Fruit fly (Drosophila melanogaster) whole organism, embryonic: ENCODE data around the gene shv.
A peak's percentile ranks its signal among the peaks of the same experiment; 100 is the strongest.

ENCODE experiments used
- Atf6 ChIP-seq: fragments of 200-800 bp; sonication (Bioruptor generic); IDR thresholded peaks from 2 replicates; pipeline ENCODE4 v1.3.6; 2022; ENCODE audit warnings: missing biosample characterization, missing genetic modification characterization
- CG10366 ChIP-seq: fragments of 200-800 bp; sonication (Bioruptor generic); IDR thresholded peaks from 2 replicates; pipeline ENCODE4 v1.3.6; 2022; ENCODE audit warnings: missing biosample characterization, missing genetic modification characterization
- CG11695 ChIP-seq: fragments of 200-800 bp; sonication (Bioruptor generic); IDR thresholded peaks from 3 replicates; pipeline ENCODE4 v1.3.6; 2022; ENCODE audit warnings: missing biosample characterization, missing genetic modification characterization
- CG12659 ChIP-seq: fragments of 200-800 bp; sonication (Bioruptor generic); optimal IDR thresholded peaks from 3 replicates; lab custom pipeline; 2017; ENCODE audit warnings: mild to moderate bottlenecking, missing biosample characterization, missing genetic modification reagents, missing genetic modification characterization
- CG1529 ChIP-seq: fragments of 200-800 bp; sonication (Bioruptor generic); optimal IDR thresholded peaks from 3 replicates; lab custom pipeline; 2018; ENCODE audit warnings: missing biosample characterization, missing genetic modification characterization
- CG1832 ChIP-seq: fragments of 200-800 bp; sonication (Bioruptor generic); optimal IDR thresholded peaks from 2 replicates; lab custom pipeline; 2017; ENCODE audit warnings: missing biosample characterization, mild to moderate bottlenecking, missing genetic modification characterization, inconsistent platforms
- CG30403 ChIP-seq: fragments of 200-800 bp; sonication (Bioruptor generic); optimal IDR thresholded peaks from 3 replicates; lab custom pipeline; 2016; ENCODE audit warnings: missing biosample characterization, missing genetic modification characterization
- CG32532 ChIP-seq: fragments of 200-800 bp; sonication (Bioruptor generic); IDR thresholded peaks from 2 replicates; pipeline ENCODE4 v1.3.6; 2022; ENCODE audit warnings: missing biosample characterization, missing genetic modification characterization
- CG3281 ChIP-seq: fragments of 200-800 bp; sonication (Bioruptor generic); optimal IDR thresholded peaks from 3 replicates; lab custom pipeline; 2017; ENCODE audit warnings: missing biosample characterization, mild to moderate bottlenecking, missing genetic modification characterization
- CG33557 ChIP-seq: fragments of 200-800 bp; sonication (Bioruptor generic); optimal IDR thresholded peaks from 2 replicates; lab custom pipeline; 2019; ENCODE audit warnings: missing biosample characterization, mild to moderate bottlenecking, missing genetic modification characterization, moderate library complexity
- CG3995 ChIP-seq: fragments of 200-800 bp; sonication (Bioruptor generic); optimal IDR thresholded peaks from 3 replicates; lab custom pipeline; 2016; ENCODE audit warnings: missing biosample characterization, missing genetic modification characterization
- CG4730 ChIP-seq: fragments of 200-800 bp; sonication (Bioruptor generic); IDR thresholded peaks from 2 replicates; pipeline ENCODE4 v1.3.6; 2022; ENCODE audit warnings: missing biosample characterization, missing genetic modification characterization
- CG6683 ChIP-seq: fragments of 200-800 bp; sonication (Bioruptor generic); optimal IDR thresholded peaks from 2 replicates; lab custom pipeline; 2017; ENCODE audit warnings: missing biosample characterization, mild to moderate bottlenecking, missing genetic modification characterization, missing genetic modification reagents
- CG7928 ChIP-seq: fragments of 200-800 bp; sonication (Bioruptor generic); optimal IDR thresholded peaks from 2 replicates; lab custom pipeline; 2017; ENCODE audit warnings: missing biosample characterization, mild to moderate bottlenecking, missing genetic modification characterization
- CG8359 ChIP-seq: fragments of 200-800 bp; sonication (Bioruptor generic); optimal IDR thresholded peaks from 2 replicates; lab custom pipeline; 2017; ENCODE audit warnings: missing biosample characterization, mild to moderate bottlenecking, missing genetic modification characterization, borderline replicate concordance
- CG9215 ChIP-seq: fragments of 200-800 bp; sonication (Bioruptor generic); IDR thresholded peaks from 2 replicates; pipeline ENCODE4 v1.3.6; 2022; ENCODE audit warnings: missing biosample characterization, missing genetic modification characterization
- CTCF ChIP-seq: fragments of 200-800 bp; sonication (Bioruptor generic); optimal IDR thresholded peaks from 2 replicates; lab custom pipeline; 2017; ENCODE audit warnings: missing biosample characterization, mild to moderate bottlenecking, missing genetic modification characterization, moderate library complexity
- Camta ChIP-seq: fragments of 200-800 bp; sonication (Bioruptor generic); optimal IDR thresholded peaks from 2 replicates; lab custom pipeline; 2016; ENCODE audit warnings: missing biosample characterization, missing genetic modification characterization
- Doc2 ChIP-seq: fragments of 200-800 bp; sonication (Bioruptor generic); IDR thresholded peaks from 2 replicates; pipeline ENCODE4 v1.3.6; 2022; ENCODE audit warnings: missing biosample characterization, missing genetic modification characterization
- Dref ChIP-seq: fragments of 200-800 bp; sonication (Bioruptor generic); IDR thresholded peaks from 2 replicates; pipeline ENCODE4 v1.3.6; 2022; ENCODE audit warnings: missing biosample characterization, missing genetic modification characterization
- Drgx ChIP-seq: fragments of 200-800 bp; sonication (Bioruptor generic); IDR thresholded peaks from 2 replicates; pipeline ENCODE4 v1.3.6; 2022; ENCODE audit warnings: missing biosample characterization, missing genetic modification characterization
- Fer1 ChIP-seq: fragments of 200-800 bp; sonication (Bioruptor generic); optimal IDR thresholded peaks from 2 replicates; lab custom pipeline; 2017; ENCODE audit warnings: missing biosample characterization, mild to moderate bottlenecking, missing genetic modification characterization
- HHEX ChIP-seq: fragments of 200-800 bp; sonication (Bioruptor generic); optimal IDR thresholded peaks from 3 replicates; lab custom pipeline; 2017; ENCODE audit warnings: missing biosample characterization, mild to moderate bottlenecking, missing genetic modification characterization, missing genetic modification reagents
- HLH3B ChIP-seq: fragments of 200-800 bp; sonication (Bioruptor generic); IDR thresholded peaks from 2 replicates; pipeline ENCODE4 v1.3.6; 2022; ENCODE audit warnings: missing biosample characterization, missing genetic modification characterization
- Hand ChIP-seq: fragments of 200-800 bp; sonication (Bioruptor generic); optimal IDR thresholded peaks from 2 replicates; lab custom pipeline; 2017; ENCODE audit warnings: mild to moderate bottlenecking, missing biosample characterization, missing genetic modification reagents, missing genetic modification characterization
- HmgZ ChIP-seq: fragments of 200-800 bp; sonication (Bioruptor generic); optimal IDR thresholded peaks from 2 replicates; lab custom pipeline; 2018; ENCODE audit warnings: missing biosample characterization, mild to moderate bottlenecking, missing genetic modification characterization
- Hr3 ChIP-seq: fragments of 200-800 bp; sonication (Bioruptor generic); optimal IDR thresholded peaks from 3 replicates; lab custom pipeline; 2016; ENCODE audit warnings: missing biosample characterization, missing genetic modification characterization
- Kr ChIP-seq: fragments of 200-800 bp; sonication (Bioruptor generic); optimal IDR thresholded peaks from 2 replicates; lab custom pipeline; 2017; ENCODE audit warnings: missing biosample characterization, mild to moderate bottlenecking, missing genetic modification characterization
- MBD-R2 ChIP-seq: fragments of 200-800 bp; sonication (Bioruptor generic); IDR thresholded peaks from 2 replicates; pipeline ENCODE4 v1.3.6; 2022; ENCODE audit warnings: missing biosample characterization, missing genetic modification characterization
- Med ChIP-seq: fragments of 200-800 bp; sonication (Bioruptor generic); peaks from one replicate; lab custom pipeline; 2016; ENCODE audit warnings: missing biosample characterization, missing genetic modification characterization, mild to moderate bottlenecking, inconsistent platforms, moderate library complexity
- Opbp ChIP-seq: fragments of 200-800 bp; sonication (Bioruptor generic); IDR thresholded peaks from 3 replicates; pipeline ENCODE4 v1.3.6; 2022; ENCODE audit warnings: missing biosample characterization, missing genetic modification characterization; ENCODE audit not compliant: partially characterized antibody
- Ptx1 ChIP-seq: fragments of 200-800 bp; sonication (Bioruptor generic); IDR thresholded peaks from 2 replicates; pipeline ENCODE4 v1.3.6; 2022; ENCODE audit warnings: missing biosample characterization, missing genetic modification characterization
- Ravus ChIP-seq: fragments of 200-800 bp; sonication (Bioruptor generic); IDR thresholded peaks from 2 replicates; pipeline ENCODE4 v1.3.6; 2022; ENCODE audit warnings: missing biosample characterization, missing genetic modification characterization
- Six4 ChIP-seq: fragments of 200-800 bp; sonication (Bioruptor generic); optimal IDR thresholded peaks from 2 replicates; lab custom pipeline; 2016; ENCODE audit warnings: missing biosample characterization, missing genetic modification characterization
- al ChIP-seq: fragments of 200-800 bp; sonication (Bioruptor generic); IDR thresholded peaks from 2 replicates; pipeline ENCODE4 v1.3.6; 2022; ENCODE audit warnings: missing biosample characterization, missing genetic modification characterization
- bsh ChIP-seq, 2 experiments: fragments of 200-800 bp; sonication (Bioruptor generic); optimal IDR thresholded peaks; 2 replicates each; lab custom pipeline; 2017 to 2018; ENCODE audit warnings: mild to moderate bottlenecking in 2 of 2, missing biosample characterization in 2 of 2, missing genetic modification characterization in 2 of 2, moderate library complexity in 1 of 2
- caup ChIP-seq: fragments of 200-800 bp; sonication (Bioruptor generic); optimal IDR thresholded peaks from 3 replicates; lab custom pipeline; 2017; ENCODE audit warnings: missing biosample characterization, mild to moderate bottlenecking, missing genetic modification characterization, moderate library complexity; ENCODE audit not compliant: severe bottlenecking
- chinmo ChIP-seq: fragments of 200-800 bp; sonication (Bioruptor generic); IDR thresholded peaks from 4 replicates; pipeline ENCODE4 v1.3.6; 2022; ENCODE audit warnings: missing biosample characterization, missing genetic modification characterization; ENCODE audit not compliant: partially characterized antibody
- dan ChIP-seq: fragments of 200-800 bp; sonication (Bioruptor generic); IDR thresholded peaks from 2 replicates; pipeline ENCODE4 v1.3.6; 2022; ENCODE audit warnings: missing biosample characterization, missing genetic modification characterization
- dm ChIP-seq: fragments of 200-800 bp; sonication (Bioruptor generic); optimal IDR thresholded peaks from 3 replicates; lab custom pipeline; 2016; ENCODE audit warnings: missing biosample characterization, missing genetic modification characterization
- dysf ChIP-seq: fragments of 200-800 bp; sonication (Bioruptor generic); IDR thresholded peaks from 3 replicates; pipeline ENCODE4 v1.3.6; 2022; ENCODE audit warnings: missing biosample characterization, missing genetic modification characterization
- ems ChIP-seq: fragments of 200-800 bp; sonication (Bioruptor generic); optimal IDR thresholded peaks from 3 replicates; lab custom pipeline; 2016; ENCODE audit warnings: missing biosample characterization, missing genetic modification characterization
- fu2 ChIP-seq: fragments of 200-800 bp; sonication (Bioruptor generic); optimal IDR thresholded peaks from 2 replicates; lab custom pipeline; 2016; ENCODE audit warnings: missing biosample characterization, missing genetic modification characterization
- gro ChIP-seq: fragments of 200-800 bp; sonication (Bioruptor generic); optimal IDR thresholded peaks from 2 replicates; lab custom pipeline; 2016; ENCODE audit warnings: missing biosample characterization, missing genetic modification characterization
- hkb ChIP-seq, 2 experiments: fragments of 200-800 bp in 1 of 2; fragments of >200 bp in 1 of 2; sonication (Bioruptor generic) in 1 of 2; IDR thresholded peaks in 1 of 2; optimal IDR thresholded peaks in 1 of 2; 2 replicates each; pipeline versions ENCODE4 v1.3.6 to Lab custom; 2017 to 2022; ENCODE audit warnings: missing biosample characterization in 1 of 2, missing genetic modification characterization in 1 of 2
- maf-S ChIP-seq: fragments of 200-800 bp; sonication (Bioruptor generic); optimal IDR thresholded peaks from 2 replicates; lab custom pipeline; 2016; ENCODE audit warnings: missing biosample characterization, missing genetic modification characterization
- mam ChIP-seq: fragments of 200-800 bp; sonication (Bioruptor generic); optimal IDR thresholded peaks from 3 replicates; lab custom pipeline; 2016; ENCODE audit warnings: missing biosample characterization, missing genetic modification characterization
- nau ChIP-seq: fragments of 200-800 bp; sonication (Bioruptor generic); optimal IDR thresholded peaks from 3 replicates; lab custom pipeline; 2017; ENCODE audit warnings: missing biosample characterization, mild to moderate bottlenecking, missing genetic modification characterization, missing genetic modification reagents
- sr ChIP-seq: fragments of 200-800 bp; sonication (Bioruptor generic); IDR thresholded peaks from 3 replicates; pipeline ENCODE4 v1.3.6; 2022; ENCODE audit warnings: missing biosample characterization, missing genetic modification characterization
- tgo ChIP-seq: fragments of 200-800 bp; sonication (Bioruptor generic); IDR thresholded peaks from 3 replicates; pipeline ENCODE4 v1.3.6; 2022; ENCODE audit warnings: missing biosample characterization, missing genetic modification characterization
- usp ChIP-seq: fragments of >200 bp; optimal IDR thresholded peaks from 2 replicates; lab custom pipeline; 2017; ENCODE audit warnings: missing biosample characterization, missing genetic modification characterization
- yki ChIP-seq: fragments of >200 bp; optimal IDR thresholded peaks from 3 replicates; lab custom pipeline; 2018

The shv gene

dm6 chr2L:412931-413330 lies 40.0 kb upstream of the shv start (continued):
- TF ChIP-seq Opbp (GFP tag; lab: Robert Waterston, UW) (no peak), chinmo (no peak), MBD-R2 (GFP tag; lab: Robert Waterston, UW) (no peak), ems (no peak), CG30403 (GFP tag; lab: Kevin White, UChicago) (peak; percentile 24), al (GFP tag; lab: Robert Waterston, UW) (peak; percentile 28; the same call in 1 of the 2 replicates), CG8359 (no peak), fu2 (no peak), caup (GFP tag; lab: Kevin White, UChicago) (no peak), Camta (GFP tag; lab: Kevin White, UChicago) (no peak), HHEX (GFP tag; lab: Kevin White, UChicago) (no peak), CG3281 (GFP tag; lab: Kevin White, UChicago) (peak; percentile 66), CG32532 (GFP tag; lab: Robert Waterston, UW) (peak; percentile 35; the same call in 1 of the 2 replicates), mam (GFP tag; lab: Kevin White, UChicago) (peak; percentile 41), Med (GFP tag; lab: Kevin White, UChicago) (peak; percentile 56), Hr3 (GFP tag; lab: Kevin White, UChicago) (no peak), dan (no peak), CG3995 (GFP tag; lab: Kevin White, UChicago) (no peak), HmgZ (tag; lab: Kevin White, UChicago) (peak; percentile 14), CG4730 (GFP tag; lab: Robert Waterston, UW) (no peak), gro (no peak), HLH3B (GFP tag; lab: Robert Waterston, UW) (0 out of 2 replicates have a peak, but pooled peaks have one; percentile 5), CG12659 (GFP tag; lab: Kevin White, UChicago) (no peak), Drgx (GFP tag; lab: Robert Waterston, UW) (peak; percentile 48; the same call in 1 of the 2 replicates), maf-S (GFP tag; lab: Kevin White, UChicago) (no peak), Doc2 (GFP tag; lab: Robert Waterston, UW) (no peak), bsh (GFP tag; optimal IDR thresholded peaks at IDR 0.05; lab: Kevin White, UChicago) (no peak), Atf6 (peak; percentile 44; the same call in 1 of the 2 replicates), Ravus (GFP tag; lab: Robert Waterston, UW) (no peak), Fer1 (GFP tag; lab: Kevin White, UChicago) (peak; percentile 52), CG11695 (GFP tag; lab: Robert Waterston, UW) (0 out of 3 replicates have a peak, but pooled peaks have one; percentile 21), sr (GFP tag; lab: Robert Waterston, UW) (no peak), dm (GFP tag; lab: Kevin White, UChicago) (no peak), CG1832 (GFP tag; lab: Kevin White, UChicago) (no peak), CG33557 (no peak), yki (no peak), Hand (GFP tag; lab: Kevin White, UChicago) (peak; percentile 2), CTCF (no peak), CG1529 (GFP tag; lab: Kevin White, UChicago) (no peak), CG7928 (GFP tag; lab: Kevin White, UChicago) (no peak), Kr (GFP tag; lab: Kevin White, UChicago) (no peak), Dref (GFP tag; lab: Robert Waterston, UW) (no peak), CG9215 (peak; percentile 56), CG6683 (GFP tag; lab: Kevin White, UChicago) (no peak), hkb (optimal IDR thresholded peaks at IDR 0.05; lab: Kevin White, UChicago) (no peak), hkb (GFP tag; IDR thresholded peaks at IDR 0.05; lab: Robert Waterston, UW) (no peak), CG10366 (GFP tag; lab: Robert Waterston, UW) (no peak), Six4 (GFP tag; lab: Kevin White, UChicago) (no peak), usp (GFP tag; lab: Kevin White, UChicago) (no peak), tgo (GFP tag; lab: Robert Waterston, UW) (no peak), Ptx1 (GFP tag; lab: Robert Waterston, UW) (peak; percentile 41; the same call in 1 of the 2 replicates), dysf (GFP tag; lab: Robert Waterston, UW) (0 out of 3 replicates have a peak, but pooled peaks have one; percentile 48), nau (GFP tag; lab: Kevin White, UChicago) (no peak)
